Fruit fly (Drosophila melanogaster) whole organism, pupa: Measurements from ENCODE around the gene CG10958.
A peak's percentile ranks its signal among the peaks of the same experiment; 100 is the strongest.

ENCODE experiments used
- CG12605 ChIP-seq: fragments of 200-800 bp; sonication (Bioruptor generic); IDR thresholded peaks from 2 replicates; pipeline ENCODE4 v1.3.6; 2022; ENCODE audit warnings: missing biosample characterization, missing genetic modification characterization
- CG34367 ChIP-seq: fragments of 200-800 bp; sonication (Bioruptor generic); optimal IDR thresholded peaks from 2 replicates; lab custom pipeline; 2018; ENCODE audit warnings: missing biosample characterization, mild to moderate bottlenecking, missing genetic modification characterization
- CG4496 ChIP-seq: fragments of 200-800 bp; sonication (Bioruptor generic); IDR thresholded peaks from 3 replicates; pipeline ENCODE4 v1.3.6; 2022; ENCODE audit warnings: missing biosample characterization, missing genetic modification characterization
- CG8159 ChIP-seq: fragments of 200-800 bp; sonication (Bioruptor generic); optimal IDR thresholded peaks from 3 replicates; lab custom pipeline; 2018; ENCODE audit warnings: missing biosample characterization, mild to moderate bottlenecking, missing genetic modification characterization, moderate library complexity
- D1 ChIP-seq: fragments of 200-800 bp; sonication (Bioruptor generic); optimal IDR thresholded peaks from 2 replicates; lab custom pipeline; 2018; ENCODE audit warnings: missing biosample characterization, mild to moderate bottlenecking, missing genetic modification characterization, moderate library complexity
- Ets98B ChIP-seq: fragments of 200-800 bp; sonication (Bioruptor generic); IDR thresholded peaks from 2 replicates; pipeline ENCODE4 v1.3.6; 2022; ENCODE audit warnings: missing biosample characterization, missing genetic modification characterization
- Pif1A ChIP-seq: fragments of 200-800 bp; sonication (Bioruptor generic); optimal IDR thresholded peaks from 3 replicates; lab custom pipeline; 2016; ENCODE audit warnings: missing biosample characterization, missing genetic modification characterization
- Pif1B ChIP-seq: fragments of 200-800 bp; sonication (Bioruptor generic); optimal IDR thresholded peaks from 3 replicates; lab custom pipeline; 2016; ENCODE audit warnings: missing biosample characterization, missing genetic modification characterization
- gl ChIP-seq: fragments of 200-800 bp; sonication (Bioruptor generic); optimal IDR thresholded peaks from 2 replicates; lab custom pipeline; 2018; ENCODE audit warnings: missing biosample characterization, mild to moderate bottlenecking, missing genetic modification characterization

DNA sequence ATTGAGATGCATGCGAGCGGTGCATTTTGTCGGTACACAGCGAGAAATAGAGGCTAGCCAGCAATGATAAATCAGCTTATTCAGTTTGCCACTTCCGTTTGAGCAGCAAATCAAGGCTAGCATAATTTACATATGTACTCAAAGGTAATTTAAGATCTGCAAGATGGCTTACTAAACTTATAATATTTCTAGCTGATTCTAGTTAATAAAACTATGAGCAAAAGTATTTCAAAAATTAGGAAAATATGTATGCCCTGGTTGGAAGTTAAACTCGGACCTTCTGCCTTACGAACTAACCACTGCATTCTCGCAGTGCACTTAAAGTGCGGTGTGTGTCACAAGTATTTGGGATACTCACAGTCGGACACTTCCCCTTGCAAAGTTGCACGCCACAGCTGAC, 9.3 kb upstream of the CG10958 start:
- TF ChIP-seq CG34367 (tag; lab: Kevin White, UChicago) (peak; percentile 21), gl (no peak), Pif1B (GFP tag; lab: Kevin White, UChicago) (peak; percentile 49), CG4496 (peak; percentile 60; the same call in 1 of the 3 replicates), D1 (tag; lab: Kevin White, UChicago) (no peak), CG8159 (peak; percentile 50), Pif1A (GFP tag; lab: Kevin White, UChicago) (peak; percentile 38), CG12605 (GFP tag; lab: Robert Waterston, UW) (peak; percentile 18), Ets98B (0 out of 2 replicates have a peak, but pooled peaks have one; percentile 40)
